Fruit fly (Drosophila melanogaster): ENCODE results near the gene wapl.

DNA sequence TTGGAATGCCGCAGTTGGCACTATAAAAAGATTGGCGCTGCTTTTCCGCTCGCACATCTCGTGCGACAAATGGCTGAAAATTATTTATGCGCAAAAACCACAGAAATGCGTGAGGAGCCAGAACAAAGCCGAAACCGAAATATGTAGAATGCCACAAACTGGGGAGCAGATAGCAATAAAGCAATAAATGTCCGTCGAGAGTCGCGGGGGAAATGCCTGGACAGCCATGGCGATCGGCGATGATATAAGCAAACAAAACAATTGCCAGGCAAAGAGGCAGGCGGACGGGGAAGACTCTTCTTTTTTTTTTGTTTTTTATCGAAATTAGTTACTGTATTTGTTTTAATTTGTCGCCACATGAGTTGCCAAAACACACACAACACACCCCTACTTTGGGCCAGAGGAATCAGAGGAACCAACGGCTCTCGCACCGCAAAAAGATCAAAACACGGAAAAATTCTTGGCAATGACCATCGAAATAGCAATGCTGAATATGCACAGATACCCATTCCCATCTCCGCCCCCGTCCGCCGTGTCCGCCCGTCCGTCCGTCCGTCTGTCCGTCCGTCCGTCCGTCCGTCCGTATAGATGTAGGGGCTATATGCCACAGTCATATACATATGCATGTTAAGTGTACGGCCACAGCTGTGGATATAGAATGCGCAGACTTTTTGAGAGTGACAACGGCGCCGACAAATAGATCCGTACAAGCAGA, 9.9 kb upstream of the wapl start:
- no peak for TF ChIP-seq CTCF (optimal IDR thresholded peaks at IDR 0.05)
- no peak for TF ChIP-seq CG8478 (optimal IDR thresholded peaks at IDR 0.05)
